Worm (Caenorhabditis elegans): ENCODE measurements around the gene acdh-8.

DNA sequence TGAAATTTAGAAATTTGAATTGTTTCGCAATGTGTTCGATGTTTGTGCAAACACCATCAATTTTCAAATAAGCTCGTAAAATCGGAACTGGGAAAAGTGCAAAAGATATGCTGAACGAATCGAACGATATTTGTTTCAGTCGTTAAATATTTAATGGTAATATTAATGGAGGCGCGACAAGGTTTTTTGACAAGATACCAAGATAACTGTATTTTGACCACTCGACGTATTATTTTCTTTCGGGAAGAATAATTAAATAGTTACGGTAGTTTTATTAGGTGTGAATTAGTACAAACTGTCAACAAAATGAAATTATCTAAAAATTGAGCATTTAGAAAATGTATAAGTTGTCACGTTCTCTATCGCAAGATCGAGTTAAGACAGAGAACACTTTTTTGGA lies 10.0 kb downstream of the acdh-8 start:
- TF ChIP-seq sdc-2 (tag; optimal IDR thresholded peaks at IDR 0.05) (no peak), pha-4 (tag; optimal IDR thresholded peaks at IDR 0.05) (no peak), dmd-4 (tag; optimal IDR thresholded peaks at IDR 0.05; ENCODE audit: borderline replicate concordance) (no peak), rnt-1 (tag; optimal IDR thresholded peaks at IDR 0.05) (no peak), ztf-16 (tag; optimal IDR thresholded peaks at IDR 0.05) (no peak), odd-2 (tag; optimal IDR thresholded peaks at IDR 0.05) (no peak), pqm-1 (tag; optimal IDR thresholded peaks at IDR 0.05) (no peak), pag-3 (tag; optimal IDR thresholded peaks at IDR 0.05; ENCODE audit: borderline replicate concordance) (no peak), ceh-9 (tag; optimal IDR thresholded peaks at IDR 0.05) (no peak), gmeb-2 (tag; optimal IDR thresholded peaks at IDR 0.05) (no peak), ahr-1 (tag; optimal IDR thresholded peaks at IDR 0.05) (no peak), unc-86 (tag; optimal IDR thresholded peaks at IDR 0.05) (no peak), Y22D7AL.16 (tag; optimal IDR thresholded peaks at IDR 0.05) (no peak)
